Worm (Caenorhabditis elegans) whole organism, midembryonic: Measurements from ENCODE around the gene C50A2.7.

ENCODE experiments used
- cog-1 ChIP-seq: sonication (generic microtip); optimal IDR thresholded peaks from 2 replicates; lab custom pipeline; 2016; ENCODE audit warnings: missing genetic modification characterization, missing compliant biosample characterization
- flt-1 ChIP-seq: fragments of 200-800 bp; sonication (Bioruptor generic); IDR thresholded peaks from 2 replicates; pipeline ENCODE4 v1.3.6; 2022; ENCODE audit warnings: missing genetic modification characterization, missing compliant biosample characterization
- ztf-23 ChIP-seq: fragments of 200-800 bp; sonication (Bioruptor generic); IDR thresholded peaks from 2 replicates; pipeline ENCODE4 v1.3.6; 2022; ENCODE audit warnings: missing genetic modification reagents, missing genetic modification characterization, missing compliant biosample characterization

- TF ChIP-seq ztf-23 (GFP tag; lab: Robert Waterston, UW) (no peak), flt-1 (GFP tag; lab: Robert Waterston, UW) (no peak), cog-1 (tag; lab: Kevin White, UChicago) (no peak)
Measured at ce11 chrIV:1174411-1174810, 11.2 kb downstream of the C50A2.7 start.
